Fruit fly (Drosophila melanogaster) whole organism, embryonic: ENCODE measurements around the gene CG6652.

Experiments
- ATbp ChIP-seq: fragments of 200-800 bp; sonication (Bioruptor generic); optimal IDR thresholded peaks from 2 replicates; lab custom pipeline; 2017; ENCODE audit warnings: missing biosample characterization, mild to moderate bottlenecking, missing genetic modification characterization, missing genetic modification reagents
- Adf1 ChIP-seq: fragments of 200-800 bp; sonication (Bioruptor generic); IDR thresholded peaks from 2 replicates; pipeline ENCODE4 v1.3.6; 2022; ENCODE audit warnings: missing biosample characterization, missing genetic modification characterization
- Awh ChIP-seq: fragments of 200-800 bp; sonication (Bioruptor generic); IDR thresholded peaks from 2 replicates; pipeline ENCODE4, ENCODE4 v1.3.6; 2022; ENCODE audit warnings: missing biosample characterization, missing genetic modification characterization
- Bgb ChIP-seq: fragments of 200-800 bp; sonication (Bioruptor generic); IDR thresholded peaks from 2 replicates; pipeline ENCODE4 v1.3.6; 2022; ENCODE audit warnings: missing biosample characterization, missing genetic modification characterization; ENCODE audit not compliant: partially characterized antibody
- Blimp-1 ChIP-seq: fragments of 200-800 bp; sonication (Bioruptor generic); optimal IDR thresholded peaks from 3 replicates; lab custom pipeline; 2018; ENCODE audit warnings: missing biosample characterization, missing genetic modification characterization, mild to moderate bottlenecking, moderate library complexity, missing genetic modification reagents
- CG11504 ChIP-seq: fragments of 200-800 bp; sonication (Bioruptor generic); optimal IDR thresholded peaks from 3 replicates; lab custom pipeline; 2019; ENCODE audit warnings: missing biosample characterization, mild to moderate bottlenecking, missing genetic modification characterization, moderate library complexity
- CG12236 ChIP-seq: fragments of 200-800 bp; sonication (Bioruptor generic); optimal IDR thresholded peaks from 2 replicates; lab custom pipeline; 2016; ENCODE audit warnings: missing biosample characterization, missing genetic modification characterization
- CG14710 ChIP-seq: fragments of 200-800 bp; sonication (Bioruptor generic); optimal IDR thresholded peaks from 3 replicates; lab custom pipeline; 2019; ENCODE audit warnings: missing biosample characterization, mild to moderate bottlenecking, missing genetic modification characterization, moderate library complexity
- CG15073 ChIP-seq: fragments of 200-800 bp; sonication (Bioruptor generic); optimal IDR thresholded peaks from 2 replicates; lab custom pipeline; 2016; ENCODE audit warnings: missing biosample characterization, missing genetic modification characterization
- CG16863 ChIP-seq: fragments of 200-800 bp; sonication (Bioruptor generic); optimal IDR thresholded peaks from 3 replicates; lab custom pipeline; 2016; ENCODE audit warnings: missing biosample characterization, missing genetic modification characterization
- CG17186 ChIP-seq: fragments of 200-800 bp; sonication (Bioruptor generic); optimal IDR thresholded peaks from 3 replicates; lab custom pipeline; 2017; ENCODE audit warnings: missing biosample characterization, missing genetic modification reagents, missing genetic modification characterization
- CG17361 ChIP-seq: fragments of 200-800 bp; sonication (Bioruptor generic); IDR thresholded peaks from 3 replicates; pipeline ENCODE4 v1.3.6; 2022; ENCODE audit warnings: missing biosample characterization, missing genetic modification characterization
- CG18262 ChIP-seq: fragments of 200-800 bp; optimal IDR thresholded peaks from 3 replicates; lab custom pipeline; 2019; ENCODE audit warnings: missing biosample characterization, mild to moderate bottlenecking, missing genetic modification characterization, moderate library complexity
- CG18476 ChIP-seq: fragments of 200-800 bp; sonication (Bioruptor generic); optimal IDR thresholded peaks from 2 replicates; lab custom pipeline; 2016; ENCODE audit warnings: missing biosample characterization, mild to moderate bottlenecking, missing genetic modification characterization
- CG2120 ChIP-seq: fragments of 200-800 bp; sonication (Bioruptor generic); optimal IDR thresholded peaks from 3 replicates; lab custom pipeline; 2016; ENCODE audit warnings: missing biosample characterization, missing genetic modification characterization
- CG32532 ChIP-seq: fragments of 200-800 bp; sonication (Bioruptor generic); IDR thresholded peaks from 2 replicates; pipeline ENCODE4 v1.3.6; 2022; ENCODE audit warnings: missing biosample characterization, missing genetic modification characterization
- CG42726 ChIP-seq: fragments of 200-800 bp; sonication (Bioruptor generic); IDR thresholded peaks from 2 replicates; pipeline ENCODE4 v1.3.6; 2022; ENCODE audit warnings: missing biosample characterization, missing genetic modification characterization; ENCODE audit not compliant: partially characterized antibody
- CG4360 ChIP-seq: fragments of 200-800 bp; sonication (Bioruptor generic); IDR thresholded peaks from 2 replicates; pipeline ENCODE4 v1.3.6; 2022; ENCODE audit warnings: missing biosample characterization, missing genetic modification characterization
- CG8359 ChIP-seq: fragments of 200-800 bp; sonication (Bioruptor generic); optimal IDR thresholded peaks from 2 replicates; lab custom pipeline; 2017; ENCODE audit warnings: missing biosample characterization, mild to moderate bottlenecking, missing genetic modification characterization, borderline replicate concordance
- CG8388 ChIP-seq: fragments of 200-800 bp; sonication (Bioruptor generic); optimal IDR thresholded peaks from 2 replicates; lab custom pipeline; 2019; ENCODE audit warnings: missing biosample characterization, mild to moderate bottlenecking, missing genetic modification characterization, moderate library complexity
- Dbx ChIP-seq: fragments of 200-800 bp; sonication (Bioruptor generic); IDR thresholded peaks from 3 replicates; pipeline ENCODE4 v1.3.6; 2022; ENCODE audit warnings: missing biosample characterization, missing genetic modification characterization
- Deaf1 ChIP-seq: fragments of 200-800 bp; optimal IDR thresholded peaks from 3 replicates; lab custom pipeline; 2019; ENCODE audit warnings: missing biosample characterization, mild to moderate bottlenecking, missing genetic modification characterization, moderate library complexity
- Dp ChIP-seq: fragments of 200-800 bp; sonication (Bioruptor generic); optimal IDR thresholded peaks from 2 replicates; lab custom pipeline; 2018; ENCODE audit warnings: missing biosample characterization, mild to moderate bottlenecking, missing genetic modification characterization, moderate library complexity
- H2.0 ChIP-seq: fragments of 200-800 bp; sonication (Bioruptor generic); IDR thresholded peaks from 2 replicates; pipeline ENCODE4 v1.3.6; 2022; ENCODE audit warnings: missing biosample characterization, missing genetic modification characterization
- Nf-YA ChIP-seq: fragments of 200-800 bp; sonication (Bioruptor generic); IDR thresholded peaks from 2 replicates; pipeline ENCODE4 v1.3.6; 2022; ENCODE audit warnings: missing biosample characterization, missing genetic modification characterization
- Opbp ChIP-seq: fragments of 200-800 bp; sonication (Bioruptor generic); IDR thresholded peaks from 3 replicates; pipeline ENCODE4 v1.3.6; 2022; ENCODE audit warnings: missing biosample characterization, missing genetic modification characterization; ENCODE audit not compliant: partially characterized antibody
- Pdp1 ChIP-seq, 2 experiments: fragments of 200-800 bp; sonication (Bioruptor generic); optimal IDR thresholded peaks; 3 replicates each; lab custom pipeline; 2016; ENCODE audit warnings: missing biosample characterization in 2 of 2, missing genetic modification characterization in 2 of 2, mild to moderate bottlenecking in 1 of 2, moderate library complexity in 1 of 2
- Sox100B ChIP-seq: fragments of 200-800 bp; sonication (Bioruptor generic); optimal IDR thresholded peaks from 3 replicates; lab custom pipeline; 2018; ENCODE audit warnings: missing biosample characterization, mild to moderate bottlenecking, missing genetic modification characterization
- az2 ChIP-seq: fragments of 200-800 bp; sonication (Bioruptor generic); optimal IDR thresholded peaks from 3 replicates; lab custom pipeline; 2016; ENCODE audit warnings: missing biosample characterization, missing genetic modification characterization
- bbx ChIP-seq: fragments of 200-800 bp; sonication (Bioruptor generic); IDR thresholded peaks from 2 replicates; pipeline ENCODE4 v1.3.6; 2022; ENCODE audit warnings: missing biosample characterization, missing genetic modification characterization; ENCODE audit not compliant: partially characterized antibody
- br ChIP-seq: fragments of >200 bp; optimal IDR thresholded peaks from 2 replicates; lab custom pipeline; 2017
- chinmo ChIP-seq: fragments of 200-800 bp; sonication (Bioruptor generic); IDR thresholded peaks from 4 replicates; pipeline ENCODE4 v1.3.6; 2022; ENCODE audit warnings: missing biosample characterization, missing genetic modification characterization; ENCODE audit not compliant: partially characterized antibody
- chm ChIP-seq: fragments of 200-800 bp; sonication (Bioruptor generic); IDR thresholded peaks from 2 replicates; pipeline ENCODE4 v1.3.6; 2022; ENCODE audit warnings: missing biosample characterization, missing genetic modification characterization
- ci ChIP-seq: fragments of 200-800 bp; sonication (Bioruptor generic); IDR thresholded peaks from 3 replicates; pipeline ENCODE4 v1.3.6; 2022; ENCODE audit warnings: missing biosample characterization, missing genetic modification characterization
- dmrt11E ChIP-seq: fragments of 200-800 bp; sonication (Bioruptor generic); optimal IDR thresholded peaks from 3 replicates; lab custom pipeline; 2018; ENCODE audit warnings: missing biosample characterization, mild to moderate bottlenecking, missing genetic modification characterization, moderate library complexity
- dmrt99B ChIP-seq: fragments of 200-800 bp; sonication (Bioruptor generic); optimal IDR thresholded peaks from 2 replicates; lab custom pipeline; 2018; ENCODE audit warnings: missing biosample characterization, mild to moderate bottlenecking, missing genetic modification characterization, moderate library complexity
- gsb ChIP-seq: fragments of 200-800 bp; sonication (Bioruptor generic); IDR thresholded peaks from 2 replicates; pipeline ENCODE4 v1.3.6; 2022; ENCODE audit warnings: missing biosample characterization, missing genetic modification characterization
- lola ChIP-seq, 3 experiments: fragments of >200 bp in 2 of 3; fragments of 200-800 bp in 1 of 3; sonication (Bioruptor generic) in 1 of 3; optimal IDR thresholded peaks; 2 replicates each; lab custom pipeline; 2017 to 2019; ENCODE audit warnings: missing biosample characterization in 3 of 3, missing genetic modification characterization in 3 of 3, mild to moderate bottlenecking in 1 of 3, moderate library complexity in 1 of 3
- oc ChIP-seq: fragments of 200-800 bp; sonication (Bioruptor generic); optimal IDR thresholded peaks from 2 replicates; lab custom pipeline; 2018; ENCODE audit warnings: missing biosample characterization, mild to moderate bottlenecking, missing genetic modification characterization, moderate library complexity
- pita ChIP-seq: fragments of 200-800 bp; sonication (Bioruptor generic); optimal IDR thresholded peaks from 2 replicates; lab custom pipeline; 2017; ENCODE audit warnings: missing biosample characterization, mild to moderate bottlenecking, missing genetic modification characterization
- sd ChIP-seq: fragments of 200-800 bp; sonication (Bioruptor generic); optimal IDR thresholded peaks from 3 replicates; lab custom pipeline; 2018; ENCODE audit warnings: missing biosample characterization, mild to moderate bottlenecking, missing genetic modification characterization, moderate library complexity
- sens ChIP-seq: fragments of 200-800 bp; sonication (Bioruptor generic); peaks from one replicate; lab custom pipeline; 2016; ENCODE audit warnings: missing biosample characterization, missing genetic modification characterization
- tna ChIP-seq: fragments of 200-800 bp; sonication (Bioruptor generic); IDR thresholded peaks from 2 replicates; pipeline ENCODE4 v1.3.6; 2022; ENCODE audit warnings: missing biosample characterization, missing genetic modification characterization; ENCODE audit not compliant: partially characterized antibody

CG6652 gene

DNA sequence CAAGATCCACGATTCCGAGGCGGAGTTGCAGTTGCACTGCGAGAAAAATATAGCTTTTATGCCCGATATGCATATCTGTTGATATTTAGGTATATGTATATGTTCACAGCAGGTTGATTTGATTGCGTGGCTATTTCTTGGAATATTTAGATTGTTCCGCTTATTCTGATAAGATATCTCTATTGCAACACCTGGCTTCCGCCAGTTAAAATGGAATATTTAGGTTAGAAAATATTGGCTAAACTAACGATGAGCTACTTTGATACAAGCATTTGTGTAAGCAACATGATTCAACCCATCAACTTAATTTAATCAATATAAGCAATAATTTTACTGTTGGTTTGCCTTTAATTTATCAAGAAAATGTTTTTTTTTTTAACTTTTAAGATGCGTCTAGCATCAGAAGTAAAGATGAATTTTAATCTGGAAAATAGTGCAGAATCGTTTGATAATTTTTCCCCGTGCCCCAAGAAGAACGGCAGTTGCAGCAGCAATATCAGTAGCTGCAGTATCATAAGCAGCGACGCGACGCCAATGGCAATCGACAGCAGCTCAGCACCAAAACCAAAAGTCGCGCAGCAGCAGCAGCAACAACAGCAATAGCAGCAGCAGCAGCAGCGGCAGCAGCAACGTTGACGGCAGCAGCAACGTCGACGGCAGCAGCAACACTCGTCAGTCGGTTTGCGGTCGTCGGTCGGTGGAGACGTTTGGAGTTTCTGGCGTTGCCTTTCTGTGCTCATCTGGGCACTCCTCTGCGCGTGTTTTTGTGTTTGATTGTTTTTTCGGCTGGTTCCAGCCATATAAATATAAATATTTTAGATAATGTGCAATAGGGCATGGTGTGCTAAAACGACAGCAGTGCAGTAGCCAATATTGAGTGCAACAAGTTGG is 46.8 kb downstream of the CG6652 start (continued):
- peak; percentile 86; the same call in 2 of the 4 replicates for TF ChIP-seq chinmo (GFP tag; lab: Robert Waterston, UW)
- 0 out of 2 replicates have a peak, but pooled peaks have one; percentile 25 for TF ChIP-seq tna
- peak; percentile 29 for TF ChIP-seq oc (tag; lab: Kevin White, UChicago)
- peak; percentile 45; the same call in 1 of the 2 replicates for TF ChIP-seq Bgb (GFP tag; lab: Robert Waterston, UW)
- TF ChIP-seq CG12236 (GFP tag; lab: Kevin White, UChicago), result peak; percentile 3
- TF ChIP-seq CG8359 (GFP tag; lab: Kevin White, UChicago), result peak; percentile 27
- TF ChIP-seq Awh (GFP tag; lab: Robert Waterston, UW), result peak; percentile 45; the same call in 1 of the 2 replicates
- no peak for TF ChIP-seq CG2120 (GFP tag; lab: Kevin White, UChicago)
- peak; percentile 76; the same call in 1 of the 2 replicates for TF ChIP-seq chm (GFP tag; lab: Robert Waterston, UW)
- TF ChIP-seq Sox100B (GFP tag; lab: Kevin White, UChicago), result peak; percentile 32
- TF ChIP-seq H2.0, result no peak
- TF ChIP-seq sd (tag; lab: Kevin White, UChicago), result peak; percentile 14
- no peak for TF ChIP-seq CG17186 (GFP tag; lab: Kevin White, UChicago)
- 0 out of 2 replicates have a peak, but pooled peaks have one; percentile 25 for TF ChIP-seq CG4360 (GFP tag; lab: Robert Waterston, UW)
- TF ChIP-seq br (lab: Kevin White, UChicago), result no peak
- 0 out of 3 replicates have a peak, but pooled peaks have one; percentile 10 for TF ChIP-seq Dbx
- TF ChIP-seq bbx (GFP tag; lab: Robert Waterston, UW), result peak; percentile 39; the same call in 1 of the 2 replicates
- TF ChIP-seq CG18262 (tag; lab: Kevin White, UChicago), result peak; percentile 45
- TF ChIP-seq CG15073, result no peak
- TF ChIP-seq CG16863 (GFP tag; lab: Kevin White, UChicago), result no peak
- TF ChIP-seq Adf1 (GFP tag; lab: Robert Waterston, UW), result peak; percentile 96
- peak; percentile 75 for TF ChIP-seq sens (GFP tag; lab: Kevin White, UChicago)
- 0 out of 2 replicates have a peak, but pooled peaks have one; percentile 14 for TF ChIP-seq CG42726 (GFP tag; lab: Robert Waterston, UW)
- 0 out of 3 replicates have a peak, but pooled peaks have one; percentile 30 for TF ChIP-seq Opbp (GFP tag; lab: Robert Waterston, UW)
- peak; percentile 4 for TF ChIP-seq Blimp-1 (GFP tag; lab: Kevin White, UChicago)
- TF ChIP-seq az2 (GFP tag; lab: Kevin White, UChicago), result no peak
- peak; percentile 28 for TF ChIP-seq dmrt11E
- TF ChIP-seq CG11504 (tag; lab: Kevin White, UChicago), result peak; percentile 8
- peak; percentile 24 for TF ChIP-seq ATbp
- TF ChIP-seq Dp (GFP tag; lab: Kevin White, UChicago), result no peak
- TF ChIP-seq Pdp1 (GFP tag; optimal IDR thresholded peaks at IDR 0.05; lab: Kevin White, UChicago), result peak in 1 of 2 experiments; percentile 7
- no peak for TF ChIP-seq CG18476
- TF ChIP-seq dmrt99B (tag; lab: Kevin White, UChicago), result peak; percentile 11
- TF ChIP-seq ci (GFP tag; lab: Robert Waterston, UW), result peak; percentile 73; the same call in 2 of the 3 replicates
- peak; percentile 76 for TF ChIP-seq Deaf1 (tag; lab: Kevin White, UChicago)
- no peak for TF ChIP-seq gsb
- no peak for TF ChIP-seq pita (GFP tag; lab: Kevin White, UChicago)
- peak; percentile 7 for TF ChIP-seq CG8388 (GFP tag; lab: Kevin White, UChicago)
- 0 out of 2 replicates have a peak, but pooled peaks have one; percentile 13 for TF ChIP-seq Nf-YA (GFP tag; lab: Robert Waterston, UW)
- peak; percentile 16; the same call in 1 of the 2 replicates for TF ChIP-seq CG32532 (GFP tag; lab: Robert Waterston, UW)
- peak; percentile 66; the same call in 1 of the 3 replicates for TF ChIP-seq CG17361 (GFP tag; lab: Robert Waterston, UW)
- peak; percentile 38 for TF ChIP-seq CG14710 (tag; lab: Kevin White, UChicago)
- TF ChIP-seq lola (GFP tag; optimal IDR thresholded peaks at IDR 0.05; lab: Kevin White, UChicago), result peak in 1 of 3 experiments; percentile 65
